Fruit fly (Drosophila melanogaster) whole organism, prepupa: ENCODE data around the gene Gr22c.

Experiments
- CG10669 ChIP-seq: fragments of 200-800 bp; sonication (Bioruptor generic); optimal IDR thresholded peaks from 3 replicates; lab custom pipeline; 2018; ENCODE audit warnings: missing biosample characterization, mild to moderate bottlenecking, missing genetic modification characterization, moderate library complexity
- CG16779 ChIP-seq: fragments of 200-800 bp; sonication (Bioruptor generic); optimal IDR thresholded peaks from 3 replicates; lab custom pipeline; 2017; ENCODE audit warnings: missing biosample characterization, mild to moderate bottlenecking, missing genetic modification characterization
- CG6854 ChIP-seq: fragments of 200-800 bp; sonication (Bioruptor generic); optimal IDR thresholded peaks from 2 replicates; lab custom pipeline; 2017; ENCODE audit warnings: missing biosample characterization, mild to moderate bottlenecking, missing genetic modification characterization
- Ets21C ChIP-seq: fragments of 200-800 bp; sonication (Bioruptor generic); optimal IDR thresholded peaks from 3 replicates; lab custom pipeline; 2016; ENCODE audit warnings: missing biosample characterization, missing genetic modification characterization
- Hr39 ChIP-seq: fragments of 200-800 bp; sonication (Bioruptor generic); optimal IDR thresholded peaks from 2 replicates; lab custom pipeline; 2016; ENCODE audit warnings: missing biosample characterization, missing genetic modification characterization
- Met ChIP-seq: fragments of 200-800 bp; sonication (Bioruptor generic); optimal IDR thresholded peaks from 3 replicates; lab custom pipeline; 2016; ENCODE audit warnings: missing biosample characterization, missing genetic modification characterization
- Sox102F ChIP-seq: fragments of 200-800 bp; sonication (Bioruptor generic); optimal IDR thresholded peaks from 2 replicates; lab custom pipeline; 2016; ENCODE audit warnings: missing biosample characterization, mild to moderate bottlenecking, missing genetic modification characterization

DNA sequence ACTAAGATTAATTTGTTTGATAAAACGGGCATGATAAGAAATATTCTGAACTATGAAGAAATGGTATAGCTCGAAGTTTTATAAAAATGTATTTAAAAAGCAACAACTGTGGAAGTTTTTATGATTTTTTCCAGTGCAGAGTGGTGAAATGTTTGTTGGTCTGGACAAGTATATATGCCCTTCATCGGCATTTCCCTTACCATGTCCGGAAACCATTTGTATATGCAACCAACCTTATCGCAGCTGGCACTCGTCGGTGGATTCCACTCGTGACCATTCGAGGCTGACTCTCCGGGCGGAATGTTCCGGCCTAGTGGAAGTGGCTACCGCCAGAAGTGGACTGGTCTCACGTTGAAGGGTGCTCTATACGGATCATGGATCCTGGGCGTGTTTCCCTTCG, 7.9 kb downstream of the Gr22c start, which contains the start of gene Gr22e:
- TF ChIP-seq CG6854 (GFP tag; lab: Kevin White, UChicago) (no peak), Hr39 (GFP tag; lab: Kevin White, UChicago) (no peak), CG16779 (tag; lab: Kevin White, UChicago) (no peak), Sox102F (no peak), Ets21C (GFP tag; lab: Kevin White, UChicago) (no peak), CG10669 (GFP tag; lab: Kevin White, UChicago) (no peak), Met (no peak)
